In the genomic region with DNA sequence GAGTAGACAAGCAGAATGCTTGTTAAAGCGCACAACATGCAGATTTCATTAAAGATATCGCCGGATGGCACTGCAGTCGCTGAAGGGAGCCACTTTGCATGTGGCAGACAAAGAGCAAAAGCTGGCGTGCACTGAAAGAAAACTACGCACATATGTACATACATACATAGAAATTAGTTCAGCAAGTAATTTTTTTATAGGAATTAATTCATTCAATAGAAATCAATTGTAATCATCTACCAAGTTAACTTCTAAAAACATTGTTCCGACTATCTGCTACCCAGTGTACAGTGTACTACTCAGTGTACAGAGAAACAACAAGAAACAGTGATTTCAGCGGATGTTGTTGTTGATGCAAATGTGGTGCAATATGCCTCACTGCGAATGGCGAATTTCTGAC, we compare ENCODE assay signal across 1 fruit fly cellular context.
TF ChIP-seq lines count a peak whose summit lies in the region.

No protein-coding gene starts in this region.

TF ChIP-seq in whole organism, prepupa, 60 proteins besides CTCF, POLR2A, EP300 and RAD21 (continued from another document):
- TF ChIP-seq salr (GFP tag; optimal IDR thresholded peaks at IDR 0.05; lab: Kevin White, UChicago): peak; percentile 37 to 67
- TF ChIP-seq dac (GFP tag; optimal IDR thresholded peaks at IDR 0.05; lab: Kevin White, UChicago): no peak
- peak; percentile 50 for TF ChIP-seq CG9139 (GFP tag; optimal IDR thresholded peaks at IDR 0.05; lab: Kevin White, UChicago)
- peak; percentile 39 for TF ChIP-seq CG8632 (GFP tag; optimal IDR thresholded peaks at IDR 0.05; lab: Kevin White, UChicago)
- TF ChIP-seq CG1621 (tag; optimal IDR thresholded peaks at IDR 0.05; lab: Kevin White, UChicago): peak; percentile 84
- TF ChIP-seq eg (GFP tag; IDR thresholded peaks at IDR 0.05; lab: Robert Waterston, UW): peak; percentile 38; the same call in 1 of the 3 replicates
- peak; percentile 58 for TF ChIP-seq cyc (GFP tag; optimal IDR thresholded peaks at IDR 0.05; lab: Kevin White, UChicago)
- peak; percentile 50 for TF ChIP-seq CG11902 (GFP tag; optimal IDR thresholded peaks at IDR 0.05; lab: Kevin White, UChicago)
- TF ChIP-seq CG7368 (GFP tag; optimal IDR thresholded peaks at IDR 0.05; lab: Kevin White, UChicago): peak; percentile 35
- peak; percentile 82 for TF ChIP-seq CG6808 (GFP tag; optimal IDR thresholded peaks at IDR 0.05; lab: Kevin White, UChicago)
- TF ChIP-seq svp (GFP tag; lab: Kevin White, UChicago): no peak
- TF ChIP-seq topi (GFP tag; optimal IDR thresholded peaks at IDR 0.05; lab: Kevin White, UChicago): peak; percentile 65
- peak; percentile 84 for TF ChIP-seq spab (GFP tag; optimal IDR thresholded peaks at IDR 0.05; lab: Kevin White, UChicago)
- TF ChIP-seq CG31627 (GFP tag; optimal IDR thresholded peaks at IDR 0.05; lab: Kevin White, UChicago): peak; percentile 32
- peak; percentile 72 for TF ChIP-seq net (GFP tag; optimal IDR thresholded peaks at IDR 0.05; lab: Kevin White, UChicago)
- TF ChIP-seq CG8319 (GFP tag; optimal IDR thresholded peaks at IDR 0.05; lab: Kevin White, UChicago): no peak
- TF ChIP-seq OdsH (GFP tag; optimal IDR thresholded peaks at IDR 0.05; lab: Kevin White, UChicago): peak; percentile 71
- TF ChIP-seq Sox14 (GFP tag; optimal IDR thresholded peaks at IDR 0.05; lab: Kevin White, UChicago): peak; percentile 81
- peak; percentile 86 for TF ChIP-seq CG6163 (GFP tag; IDR thresholded peaks at IDR 0.05; lab: Robert Waterston, UW)
- peak; percentile 72 for TF ChIP-seq CG8119 (GFP tag; IDR thresholded peaks at IDR 0.05; lab: Robert Waterston, UW)
- peak; percentile 90 for TF ChIP-seq Ets96B (tag; optimal IDR thresholded peaks at IDR 0.05; lab: Kevin White, UChicago)
- TF ChIP-seq Hr39 (GFP tag; optimal IDR thresholded peaks at IDR 0.05; lab: Kevin White, UChicago): peak; percentile 20
- TF ChIP-seq fd59A (GFP tag; optimal IDR thresholded peaks at IDR 0.05; lab: Kevin White, UChicago): peak; percentile 74
- TF ChIP-seq CG6276 (GFP tag; optimal IDR thresholded peaks at IDR 0.05; lab: Kevin White, UChicago): peak; percentile 9
- TF ChIP-seq Blimp-1 (GFP tag; optimal IDR thresholded peaks at IDR 0.05; lab: Kevin White, UChicago): no peak
- peak; percentile 86 for TF ChIP-seq CG10631 (GFP tag; optimal IDR thresholded peaks at IDR 0.05; lab: Kevin White, UChicago)
- TF ChIP-seq CG16779 (tag; optimal IDR thresholded peaks at IDR 0.05; lab: Kevin White, UChicago): peak; percentile 51
- TF ChIP-seq CG10669 (GFP tag; optimal IDR thresholded peaks at IDR 0.05; lab: Kevin White, UChicago): peak; percentile 87
- TF ChIP-seq CG11294 (GFP tag; IDR thresholded peaks at IDR 0.05; lab: Robert Waterston, UW): no peak
- peak; percentile 49 for TF ChIP-seq esn (GFP tag; optimal IDR thresholded peaks at IDR 0.05; lab: Kevin White, UChicago)
- no peak for TF ChIP-seq fkh (GFP tag; optimal IDR thresholded peaks at IDR 0.05; lab: Kevin White, UChicago)
- TF ChIP-seq vri (GFP tag; optimal IDR thresholded peaks at IDR 0.05; lab: Kevin White, UChicago): no peak
- peak; percentile 81 for TF ChIP-seq acj6 (GFP tag; optimal IDR thresholded peaks at IDR 0.05; lab: Kevin White, UChicago)
- TF ChIP-seq fd85E (GFP tag; optimal IDR thresholded peaks at IDR 0.05; lab: Kevin White, UChicago): no peak
- no peak for TF ChIP-seq CG4318 (GFP tag; optimal IDR thresholded peaks at IDR 0.05; lab: Kevin White, UChicago)
- peak; percentile 69 for TF ChIP-seq CG15336 (GFP tag; IDR thresholded peaks at IDR 0.05; lab: Robert Waterston, UW)
- TF ChIP-seq Smox (GFP tag; optimal IDR thresholded peaks at IDR 0.05; lab: Kevin White, UChicago): peak; percentile 14
- peak; percentile 29 for TF ChIP-seq lz (GFP tag; optimal IDR thresholded peaks at IDR 0.05; lab: Kevin White, UChicago)
